Fruit fly (Drosophila melanogaster): ENCODE results near the gene CG18823.
A peak's percentile ranks its signal among the peaks of the same experiment; 100 is the strongest.

DNA sequence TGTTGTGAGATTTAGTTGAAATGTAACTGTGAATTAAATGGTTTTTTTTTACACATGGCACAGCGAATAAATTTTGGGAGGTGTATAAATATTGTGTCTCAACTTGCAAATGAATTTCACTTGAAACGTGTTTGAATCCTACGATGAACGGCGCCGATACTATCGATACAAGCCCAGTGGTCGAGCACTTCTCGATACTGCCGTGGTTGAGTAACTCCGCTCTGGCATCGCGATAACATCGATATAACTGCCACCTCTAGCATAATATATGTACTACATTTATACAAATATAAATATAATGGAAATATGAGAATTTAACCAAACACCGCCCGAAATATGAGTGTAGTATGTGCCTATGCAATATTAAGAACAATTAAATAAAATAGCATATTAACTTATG, 42.7 kb downstream of the CG18823 start:
- TF ChIP-seq eg (GFP tag; IDR thresholded peaks at IDR 0.05), result no peak
- no peak for TF ChIP-seq achi (GFP tag; optimal IDR thresholded peaks at IDR 0.05)
- peak; percentile 18 for TF ChIP-seq cyc (GFP tag; optimal IDR thresholded peaks at IDR 0.05)
- no peak for TF ChIP-seq Hr4 (GFP tag; optimal IDR thresholded peaks at IDR 0.05)
- TF ChIP-seq CG16779 (tag; optimal IDR thresholded peaks at IDR 0.05), result no peak
- TF ChIP-seq CG8119 (GFP tag; IDR thresholded peaks at IDR 0.05), result no peak
